Fruit fly (Drosophila melanogaster): ENCODE results near the gene path.

Gene path

dm6 chr3L:9505007-9505712 is at the start of gene path:
path (minus strand) TSS chr3L:9505328.
- TF ChIP-seq insv (optimal IDR thresholded peaks at IDR 0.05) (no peak), ttk (optimal IDR thresholded peaks at IDR 0.05) (no peak), Sin3A (optimal IDR thresholded peaks at IDR 0.05) (no peak), h (optimal IDR thresholded peaks at IDR 0.05) (no peak), Myc (optimal IDR thresholded peaks at IDR 0.05) (no peak), psq (optimal IDR thresholded peaks at IDR 0.05) (no peak)

dm6 chr3L:9552190-9552809 is 47.2 kb upstream of the path start:
- TF ChIP-seq Sin3A (optimal IDR thresholded peaks at IDR 0.05) (no peak), ttk (optimal IDR thresholded peaks at IDR 0.05) (no peak), Myc (optimal IDR thresholded peaks at IDR 0.05) (no peak), h (optimal IDR thresholded peaks at IDR 0.05) (no peak), insv (optimal IDR thresholded peaks at IDR 0.05) (no peak), psq (optimal IDR thresholded peaks at IDR 0.05) (no peak)

- no peak for TF ChIP-seq h (optimal IDR thresholded peaks at IDR 0.05)
- TF ChIP-seq ttk (optimal IDR thresholded peaks at IDR 0.05), result no peak
- no peak for TF ChIP-seq insv (optimal IDR thresholded peaks at IDR 0.05)
- no peak for TF ChIP-seq Myc (optimal IDR thresholded peaks at IDR 0.05)
- TF ChIP-seq Sin3A (optimal IDR thresholded peaks at IDR 0.05), result no peak
- TF ChIP-seq psq (optimal IDR thresholded peaks at IDR 0.05), result no peak
These were observed 45.9 kb upstream of the path start for dm6 chr3L:9550873-9551580.

dm6 chr3L:9549690-9550303 is 44.7 kb upstream of the path start:
- TF ChIP-seq Sin3A (optimal IDR thresholded peaks at IDR 0.05) (no peak), Myc (optimal IDR thresholded peaks at IDR 0.05) (no peak), h (optimal IDR thresholded peaks at IDR 0.05) (no peak), psq (optimal IDR thresholded peaks at IDR 0.05) (no peak)

- TF ChIP-seq Myc (optimal IDR thresholded peaks at IDR 0.05) (no peak), insv (optimal IDR thresholded peaks at IDR 0.05) (no peak), psq (optimal IDR thresholded peaks at IDR 0.05) (no peak), h (optimal IDR thresholded peaks at IDR 0.05) (no peak), ttk (optimal IDR thresholded peaks at IDR 0.05) (no peak), Sin3A (optimal IDR thresholded peaks at IDR 0.05) (no peak)
These were observed 43.7 kb upstream of the path start for dm6 chr3L:9548800-9549199.

dm6 chr3L:9547910-9548309 is 42.8 kb upstream of the path start:
- TF ChIP-seq Myc (optimal IDR thresholded peaks at IDR 0.05) (no peak), h (optimal IDR thresholded peaks at IDR 0.05) (no peak), insv (optimal IDR thresholded peaks at IDR 0.05) (no peak), Sin3A (optimal IDR thresholded peaks at IDR 0.05) (no peak), psq (optimal IDR thresholded peaks at IDR 0.05) (no peak), ttk (optimal IDR thresholded peaks at IDR 0.05) (no peak)

- TF ChIP-seq ttk (optimal IDR thresholded peaks at IDR 0.05) (no peak), Myc (optimal IDR thresholded peaks at IDR 0.05) (no peak), psq (optimal IDR thresholded peaks at IDR 0.05) (no peak), h (optimal IDR thresholded peaks at IDR 0.05) (no peak), insv (optimal IDR thresholded peaks at IDR 0.05) (no peak), Sin3A (optimal IDR thresholded peaks at IDR 0.05) (no peak)
These were observed 41.8 kb upstream of the path start, which contains the start of gene CG42673 for dm6 chr3L:9546875-9547324. CG42673 (plus strand) TSS chr3L:9547220.

- TF ChIP-seq Sin3A (optimal IDR thresholded peaks at IDR 0.05) (no peak), insv (optimal IDR thresholded peaks at IDR 0.05) (no peak), Myc (optimal IDR thresholded peaks at IDR 0.05) (no peak), ttk (optimal IDR thresholded peaks at IDR 0.05) (no peak), h (optimal IDR thresholded peaks at IDR 0.05) (no peak), psq (optimal IDR thresholded peaks at IDR 0.05) (no peak)
These were observed 38.8 kb upstream of the path start, which contains the start of gene Ir67a for dm6 chr3L:9543899-9544298. Ir67a (minus strand) TSS chr3L:9543999.

- no peak for TF ChIP-seq psq (optimal IDR thresholded peaks at IDR 0.05)
- no peak for TF ChIP-seq ttk (optimal IDR thresholded peaks at IDR 0.05)
- TF ChIP-seq Sin3A (optimal IDR thresholded peaks at IDR 0.05), result no peak
- TF ChIP-seq Myc (optimal IDR thresholded peaks at IDR 0.05), result no peak
- no peak for TF ChIP-seq insv (optimal IDR thresholded peaks at IDR 0.05)
- no peak for TF ChIP-seq h (optimal IDR thresholded peaks at IDR 0.05)
These were observed 23.7 kb upstream of the path start, which contains the start of gene Or67a for dm6 chr3L:9528835-9529234. Or67a (plus strand) TSS chr3L:9529067.

dm6 chr3L:9525444-9525843 is 20.3 kb upstream of the path start, which contains the start of gene CG33700:
CG33700 (minus strand) TSS chr3L:9525544.
- no peak for TF ChIP-seq h (optimal IDR thresholded peaks at IDR 0.05)
- no peak for TF ChIP-seq insv (optimal IDR thresholded peaks at IDR 0.05)
- TF ChIP-seq Sin3A (optimal IDR thresholded peaks at IDR 0.05), result no peak
- TF ChIP-seq Myc (optimal IDR thresholded peaks at IDR 0.05), result no peak
- no peak for TF ChIP-seq ttk (optimal IDR thresholded peaks at IDR 0.05)
- no peak for TF ChIP-seq psq (optimal IDR thresholded peaks at IDR 0.05)

- TF ChIP-seq ttk (optimal IDR thresholded peaks at IDR 0.05), result no peak
These were observed 8.2 kb upstream of the path start, which contains the start of gene CG33702 for dm6 chr3L:9513309-9513708. CG33702 (minus strand) TSS chr3L:9513409.

dm6 chr3L:9512560-9512959 is 7.4 kb upstream of the path start, which contains the start of gene CG33703:
CG33703 (minus strand) TSS chr3L:9512660.
- TF ChIP-seq Myc (optimal IDR thresholded peaks at IDR 0.05) (no peak), insv (optimal IDR thresholded peaks at IDR 0.05) (no peak), h (optimal IDR thresholded peaks at IDR 0.05) (no peak), psq (optimal IDR thresholded peaks at IDR 0.05) (no peak), Sin3A (optimal IDR thresholded peaks at IDR 0.05) (no peak), ttk (optimal IDR thresholded peaks at IDR 0.05) (no peak)
